Worm (Caenorhabditis elegans): ENCODE data around the gene T04C12.8.

T04C12.8 gene

ce11 chrV:11048678-11049077 is 20.5 kb downstream of the T04C12.8 start, which contains the start of gene srh-74:
srh-74 (minus strand) TSS chrV:11048778.
- TF ChIP-seq T23F11.4 (GFP tag; optimal IDR thresholded peaks at IDR 0.05) (no peak), tbx-7 (tag; optimal IDR thresholded peaks at IDR 0.05) (no peak), pha-4 (tag; optimal IDR thresholded peaks at IDR 0.05) (no peak), zip-5 (tag; optimal IDR thresholded peaks at IDR 0.05) (no peak), dmd-4 (tag; optimal IDR thresholded peaks at IDR 0.05; ENCODE audit: borderline replicate concordance) (no peak), elt-4 (tag; optimal IDR thresholded peaks at IDR 0.05) (no peak), hlh-30 (tag; optimal IDR thresholded peaks at IDR 0.05; ENCODE audit: insufficient read depth) (no peak), fkh-10 (GFP tag; optimal IDR thresholded peaks at IDR 0.05) (no peak), hlh-8 (tag; optimal IDR thresholded peaks at IDR 0.05) (no peak), ceh-48 (tag; optimal IDR thresholded peaks at IDR 0.05) (no peak), syd-9 (tag; optimal IDR thresholded peaks at IDR 0.05) (no peak), ceh-22 (tag; optimal IDR thresholded peaks at IDR 0.05) (no peak), unc-3 (GFP tag; conservative IDR thresholded peaks at IDR 0.05) (no peak), unc-3 (tag; optimal IDR thresholded peaks at IDR 0.05) (no peak), pros-1 (tag; optimal IDR thresholded peaks at IDR 0.05) (no peak), ets-4 (tag; optimal IDR thresholded peaks at IDR 0.05) (no peak), ahr-1 (tag; optimal IDR thresholded peaks at IDR 0.05) (no peak), elt-2 (tag; optimal IDR thresholded peaks at IDR 0.05) (no peak)

DNA sequence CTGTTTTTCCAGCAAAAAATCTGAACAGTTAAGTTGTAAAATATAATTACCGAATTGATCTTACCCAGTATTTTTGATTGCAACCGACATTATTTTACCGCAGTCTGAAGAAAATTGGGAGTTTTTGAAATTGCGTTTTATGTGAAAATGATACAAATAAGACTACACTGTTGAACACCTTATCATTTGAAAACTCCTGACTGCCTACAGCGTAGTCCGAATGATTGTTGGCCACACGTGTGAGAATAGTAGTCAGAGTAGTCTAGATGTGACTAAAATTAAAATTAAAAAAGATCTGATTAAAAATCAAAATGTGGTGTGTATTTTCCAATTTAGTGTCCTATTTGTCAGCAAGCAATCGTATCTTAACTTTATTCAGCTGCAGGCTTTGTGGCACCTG is 22.4 kb downstream of the T04C12.8 start, which contains the start of gene dhs-18:
Gene dhs-18 (minus strand): TSS at position 104 of the 400 bp plus-strand sequence.
- TF ChIP-seq fax-1 (tag; optimal IDR thresholded peaks at IDR 0.05) (no peak), pag-3 (tag; optimal IDR thresholded peaks at IDR 0.05; ENCODE audit: borderline replicate concordance) (no peak), ceh-19 (GFP tag; optimal IDR thresholded peaks at IDR 0.05) (no peak), ceh-31 (tag; optimal IDR thresholded peaks at IDR 0.05) (no peak), elt-4 (tag; optimal IDR thresholded peaks at IDR 0.05) (no peak), ceh-24 (tag; optimal IDR thresholded peaks at IDR 0.05) (no peak), T23F11.4 (GFP tag; optimal IDR thresholded peaks at IDR 0.05) (no peak), pqm-1 (tag; optimal IDR thresholded peaks at IDR 0.05) (no peak), ceh-2 (tag; optimal IDR thresholded peaks at IDR 0.05) (no peak), ceh-14 (tag; optimal IDR thresholded peaks at IDR 0.05) (no peak), lim-6 (tag; optimal IDR thresholded peaks at IDR 0.05) (no peak)

DNA sequence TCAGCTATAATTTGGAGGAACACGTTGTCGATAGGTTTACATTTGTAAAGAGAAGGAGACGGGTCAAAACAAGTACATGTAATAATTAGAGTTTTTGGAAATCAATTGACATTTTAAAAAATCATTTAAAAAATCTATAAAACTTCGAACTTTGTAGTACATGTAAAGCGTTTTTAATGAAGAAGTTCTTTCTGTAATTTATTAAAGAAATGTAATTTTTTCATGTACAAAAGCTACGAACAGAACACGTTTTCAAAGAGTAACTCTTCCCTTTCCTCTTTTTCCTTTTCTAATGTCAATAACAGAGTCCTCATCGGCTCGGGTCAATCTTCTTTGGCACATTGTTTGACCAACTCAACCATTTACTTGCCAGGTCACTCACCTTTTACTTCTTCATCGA is 25.4 kb downstream of the T04C12.8 start, which contains the start of gene C45B11.6:
Gene C45B11.6 (plus strand): TSS at position 301 of the 400 bp plus-strand sequence.
- TF ChIP-seq ref-2 (tag; optimal IDR thresholded peaks at IDR 0.05) (no peak), sox-2 (GFP tag; IDR thresholded peaks at IDR 0.05) (no peak), madf-2 (tag; optimal IDR thresholded peaks at IDR 0.05) (no peak), npax-4 (tag; optimal IDR thresholded peaks at IDR 0.05) (no peak), elt-4 (tag; optimal IDR thresholded peaks at IDR 0.05) (no peak), C08G9.2 (tag; optimal IDR thresholded peaks at IDR 0.05) (no peak), sox-4 (tag; optimal IDR thresholded peaks at IDR 0.05) (no peak), ets-4 (tag; optimal IDR thresholded peaks at IDR 0.05) (no peak), hlh-30 (tag; optimal IDR thresholded peaks at IDR 0.05; ENCODE audit: insufficient read depth) (no peak), dve-1 (tag; optimal IDR thresholded peaks at IDR 0.05) (no peak), che-1 (tag; optimal IDR thresholded peaks at IDR 0.05) (no peak), pha-2 (tag; optimal IDR thresholded peaks at IDR 0.05) (no peak), mec-3 (tag; optimal IDR thresholded peaks at IDR 0.05; ENCODE audit: borderline replicate concordance) (no peak), F13H6.1 (tag; optimal IDR thresholded peaks at IDR 0.05) (no peak), K02D7.2 (tag; optimal IDR thresholded peaks at IDR 0.05) (no peak), hlh-8 (tag; optimal IDR thresholded peaks at IDR 0.05) (no peak), T23F11.4 (GFP tag; optimal IDR thresholded peaks at IDR 0.05) (no peak), ceh-19 (GFP tag; optimal IDR thresholded peaks at IDR 0.05) (no peak), ceh-18 (tag; optimal IDR thresholded peaks at IDR 0.05) (no peak), fkh-6 (tag; optimal IDR thresholded peaks at IDR 0.05) (no peak)

All from whole organism, late embryonic.